Worm (Caenorhabditis elegans) whole organism, early embryonic: ENCODE measurements around the gene W04E12.5.

ENCODE experiments used
- B0310.2 ChIP-seq: sonication (generic microtip); optimal IDR thresholded peaks from 2 replicates; lab custom pipeline; 2016; ENCODE audit warnings: mild to moderate bottlenecking, missing genetic modification characterization, missing compliant biosample characterization
- ama-1 ChIP-seq: fragments of 150-350 bp; optimal IDR thresholded peaks from 2 replicates; lab custom pipeline; 2014
- hmbx-1 ChIP-seq: sonication (generic microtip); optimal IDR thresholded peaks from 2 replicates; lab custom pipeline; 2016; ENCODE audit warnings: mild to moderate bottlenecking, missing genetic modification characterization, missing compliant biosample characterization
- pes-1 ChIP-seq: fragments of 200-800 bp; sonication (Bioruptor generic); IDR thresholded peaks from 2 replicates; pipeline ENCODE4 v1.3.6; 2022; ENCODE audit warnings: missing genetic modification reagents, missing genetic modification characterization, missing compliant biosample characterization
- tbx-37 ChIP-seq: fragments of 200-800 bp; sonication (Bioruptor generic); conservative IDR thresholded peaks from 2 replicates; pipeline ENCODE4 v1.3.6; 2022; ENCODE audit warnings: missing genetic modification reagents, missing genetic modification characterization, missing compliant biosample characterization

ce11 chrV:19752879-19753278 is 6.9 kb downstream of the W04E12.5 start:
- no peak for TF ChIP-seq pes-1 (GFP tag; lab: Robert Waterston, UW)
- TF ChIP-seq ama-1 (lab: Kevin White, UChicago): no peak
- TF ChIP-seq hmbx-1 (tag; lab: Kevin White, UChicago): no peak
- no peak for TF ChIP-seq tbx-37 (GFP tag; lab: Robert Waterston, UW)
- TF ChIP-seq B0310.2 (tag; lab: Kevin White, UChicago): no peak
